Fruit fly (Drosophila melanogaster): ENCODE results near the gene dac.

Gene dac

DNA sequence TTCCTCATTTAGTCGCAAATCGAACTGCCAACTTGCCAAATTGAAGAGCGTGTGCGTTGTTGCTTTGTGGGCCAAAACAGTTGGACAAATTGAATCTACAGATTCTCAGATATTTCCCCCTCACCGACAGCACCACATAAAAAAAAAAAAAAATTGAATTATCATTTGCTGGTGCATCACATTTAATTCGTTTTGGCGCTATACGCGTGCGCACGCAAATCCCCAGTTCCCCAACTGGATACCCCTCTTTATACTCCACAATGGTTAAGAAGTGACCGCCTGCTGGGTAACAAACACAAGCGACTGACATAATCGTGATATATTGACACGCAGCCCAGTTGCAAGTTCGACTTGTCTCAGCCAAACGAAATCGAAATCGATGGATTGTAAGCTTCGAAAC, 27.4 kb downstream of the dac start:
- TF ChIP-seq trem (tag; optimal IDR thresholded peaks at IDR 0.05): peak; percentile 6
- TF ChIP-seq CG14441 (GFP tag; IDR thresholded peaks at IDR 0.05): no peak
- no peak for TF ChIP-seq CG6689 (GFP tag; IDR thresholded peaks at IDR 0.05)
- TF ChIP-seq CG12391 (tag; optimal IDR thresholded peaks at IDR 0.05): no peak
- TF ChIP-seq CG13424 (tag; optimal IDR thresholded peaks at IDR 0.05): no peak

DNA sequence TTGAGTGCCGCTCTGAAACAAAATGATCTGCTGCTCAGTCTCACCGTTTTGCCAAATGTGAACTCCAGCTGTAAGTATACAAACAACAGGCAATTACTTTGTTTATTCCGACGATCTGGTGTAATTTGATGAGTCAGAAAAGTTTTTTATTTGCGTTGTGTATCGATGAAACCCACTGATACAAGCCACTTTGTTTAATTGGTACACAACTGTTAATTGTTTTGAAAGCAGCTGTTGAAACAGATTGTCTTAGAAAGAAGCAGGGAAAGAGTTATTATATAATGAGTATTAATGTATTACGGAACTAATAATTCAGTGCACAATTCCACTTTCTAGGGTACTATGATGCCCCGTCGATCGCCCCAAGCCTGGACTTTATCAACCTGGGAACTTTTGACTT, 33.9 kb downstream of the dac start:
- TF ChIP-seq CG17912 (GFP tag; optimal IDR thresholded peaks at IDR 0.05) (no peak), lmd (GFP tag; IDR thresholded peaks at IDR 0.05) (no peak), NfI (GFP tag; optimal IDR thresholded peaks at IDR 0.05) (peak; percentile 1), CG18619 (GFP tag; optimal IDR thresholded peaks at IDR 0.05) (peak; percentile 3), Sox102F (GFP tag; optimal IDR thresholded peaks at IDR 0.05) (peak; percentile 46), dmrt11E (tag; optimal IDR thresholded peaks at IDR 0.05) (no peak), CG14710 (tag; optimal IDR thresholded peaks at IDR 0.05) (no peak), pzg (GFP tag; optimal IDR thresholded peaks at IDR 0.05) (no peak), hbn (GFP tag; IDR thresholded peaks at IDR 0.05; ENCODE audit: partially characterized antibody) (no peak), insv (GFP tag; optimal IDR thresholded peaks at IDR 0.05) (no peak), chinmo (GFP tag; IDR thresholded peaks at IDR 0.05; ENCODE audit: partially characterized antibody) (no peak), CG15601 (tag; optimal IDR thresholded peaks at IDR 0.05) (peak; percentile 32), HmgD (GFP tag; optimal IDR thresholded peaks at IDR 0.05) (no peak), CG12236 (GFP tag; optimal IDR thresholded peaks at IDR 0.05) (no peak), CG7745 (tag; optimal IDR thresholded peaks at IDR 0.05) (no peak), dysf (GFP tag; IDR thresholded peaks at IDR 0.05) (no peak), Hand (GFP tag; optimal IDR thresholded peaks at IDR 0.05) (no peak), CG32772 (GFP tag; IDR thresholded peaks at IDR 0.05) (no peak), CG8478 (optimal IDR thresholded peaks at IDR 0.05) (no peak), Sox100B (GFP tag; optimal IDR thresholded peaks at IDR 0.05) (peak; percentile 10), gem (tag; optimal IDR thresholded peaks at IDR 0.05) (peak; percentile 4), schlank (tag; optimal IDR thresholded peaks at IDR 0.05) (peak; percentile 36), Ets65A (GFP tag) (no peak), kay (GFP tag; optimal IDR thresholded peaks at IDR 0.05) (no peak), Hmr (GFP tag; optimal IDR thresholded peaks at IDR 0.05) (peak; percentile 36), lab (GFP tag; optimal IDR thresholded peaks at IDR 0.05) (peak; percentile 54), CG10209 (GFP tag; optimal IDR thresholded peaks at IDR 0.05) (peak; percentile 4), p53 (GFP tag; optimal IDR thresholded peaks at IDR 0.05) (no peak), CG13894 (tag; optimal IDR thresholded peaks at IDR 0.05) (no peak), toy (GFP tag; IDR thresholded peaks at IDR 0.05) (no peak), Asciz (GFP tag; optimal IDR thresholded peaks at IDR 0.05) (peak; percentile 28), CG9817 (tag; optimal IDR thresholded peaks at IDR 0.05) (peak; percentile 6), Usf (GFP tag; optimal IDR thresholded peaks at IDR 0.05) (no peak), CG8290 (GFP tag; optimal IDR thresholded peaks at IDR 0.05) (no peak), CG8290 (tag; optimal IDR thresholded peaks at IDR 0.05) (peak in 1 of 2 experiments; percentile 56), CG15479 (GFP tag; optimal IDR thresholded peaks at IDR 0.05) (no peak), CG16863 (GFP tag; optimal IDR thresholded peaks at IDR 0.05) (no peak), amos (GFP tag; IDR thresholded peaks at IDR 0.05; ENCODE audit: partially characterized antibody) (no peak), CG3281 (GFP tag; optimal IDR thresholded peaks at IDR 0.05) (peak; percentile 21), sens (GFP tag) (peak; percentile 57), CG34376 (GFP tag; optimal IDR thresholded peaks at IDR 0.05) (no peak), odd (GFP tag; optimal IDR thresholded peaks at IDR 0.05) (no peak), Dll (GFP tag; IDR thresholded peaks at IDR 0.05; ENCODE audit: partially characterized antibody) (no peak), wek (GFP tag; optimal IDR thresholded peaks at IDR 0.05) (no peak), CG7928 (GFP tag; optimal IDR thresholded peaks at IDR 0.05) (no peak)

Measured in whole organism, embryonic.